Fruit fly (Drosophila melanogaster) whole organism, embryonic: ENCODE data around the gene esg.

Source experiments
- Atf-2 ChIP-seq: fragments of 200-800 bp; sonication (Bioruptor generic); optimal IDR thresholded peaks from 2 replicates; lab custom pipeline; 2016; ENCODE audit warnings: missing biosample characterization, missing genetic modification characterization
- CG10267 ChIP-seq: fragments of 200-800 bp; sonication (Bioruptor generic); optimal IDR thresholded peaks from 2 replicates; lab custom pipeline; 2018; ENCODE audit warnings: missing biosample characterization, mild to moderate bottlenecking, missing genetic modification characterization, moderate library complexity
- CG10979 ChIP-seq: fragments of 200-800 bp; sonication (Bioruptor generic); optimal IDR thresholded peaks from 2 replicates; lab custom pipeline; 2018; ENCODE audit warnings: missing biosample characterization, mild to moderate bottlenecking, missing genetic modification characterization, moderate library complexity
- CG11504 ChIP-seq: fragments of 200-800 bp; sonication (Bioruptor generic); optimal IDR thresholded peaks from 3 replicates; lab custom pipeline; 2019; ENCODE audit warnings: missing biosample characterization, mild to moderate bottlenecking, missing genetic modification characterization, moderate library complexity
- CG11723 ChIP-seq: fragments of 200-800 bp; sonication (Bioruptor generic); optimal IDR thresholded peaks from 2 replicates; lab custom pipeline; 2017; ENCODE audit warnings: missing biosample characterization, mild to moderate bottlenecking, missing genetic modification characterization
- CG13424 ChIP-seq: fragments of 200-800 bp; sonication (Bioruptor generic); optimal IDR thresholded peaks from 2 replicates; lab custom pipeline; 2019; ENCODE audit warnings: missing biosample characterization, mild to moderate bottlenecking, missing genetic modification characterization, moderate library complexity
- CG14710 ChIP-seq: fragments of 200-800 bp; sonication (Bioruptor generic); optimal IDR thresholded peaks from 3 replicates; lab custom pipeline; 2019; ENCODE audit warnings: missing biosample characterization, mild to moderate bottlenecking, missing genetic modification characterization, moderate library complexity
- CG15011 ChIP-seq: fragments of 200-800 bp; sonication (Bioruptor generic); optimal IDR thresholded peaks from 3 replicates; lab custom pipeline; 2018; ENCODE audit warnings: missing biosample characterization, mild to moderate bottlenecking, missing genetic modification characterization
- CG15269 ChIP-seq: fragments of 200-800 bp; sonication (Bioruptor generic); optimal IDR thresholded peaks from 2 replicates; lab custom pipeline; 2018; ENCODE audit warnings: missing biosample characterization, mild to moderate bottlenecking, missing genetic modification characterization, moderate library complexity
- CG15479 ChIP-seq: fragments of 200-800 bp; sonication (Bioruptor generic); optimal IDR thresholded peaks from 3 replicates; lab custom pipeline; 2019; ENCODE audit warnings: missing biosample characterization, mild to moderate bottlenecking, missing genetic modification characterization, moderate library complexity
- CG15696 ChIP-seq: fragments of 200-800 bp; sonication (Bioruptor generic); optimal IDR thresholded peaks from 2 replicates; lab custom pipeline; 2019; ENCODE audit warnings: missing biosample characterization, mild to moderate bottlenecking, missing genetic modification characterization, moderate library complexity
- CG17568 ChIP-seq: fragments of 200-800 bp; sonication (Bioruptor generic); optimal IDR thresholded peaks from 2 replicates; lab custom pipeline; 2018; ENCODE audit warnings: missing biosample characterization, mild to moderate bottlenecking, missing genetic modification characterization, moderate library complexity
- CG18262 ChIP-seq: fragments of 200-800 bp; optimal IDR thresholded peaks from 3 replicates; lab custom pipeline; 2019; ENCODE audit warnings: missing biosample characterization, mild to moderate bottlenecking, missing genetic modification characterization, moderate library complexity
- CG2116 ChIP-seq: fragments of 200-800 bp; sonication (Bioruptor generic); optimal IDR thresholded peaks from 3 replicates; lab custom pipeline; 2018; ENCODE audit warnings: missing biosample characterization, mild to moderate bottlenecking, missing genetic modification characterization
- CG2712 ChIP-seq: fragments of 200-800 bp; optimal IDR thresholded peaks from 3 replicates; lab custom pipeline; 2019; ENCODE audit warnings: missing biosample characterization, mild to moderate bottlenecking, missing genetic modification characterization, moderate library complexity
- CG31388 ChIP-seq: fragments of 200-800 bp; sonication (Bioruptor generic); optimal IDR thresholded peaks from 2 replicates; lab custom pipeline; 2016; ENCODE audit warnings: missing biosample characterization, missing genetic modification characterization
- CG31441 ChIP-seq: fragments of 200-800 bp; sonication (Bioruptor generic); IDR thresholded peaks from 2 replicates; pipeline ENCODE4 v1.3.6; 2022; ENCODE audit warnings: missing biosample characterization, missing genetic modification characterization
- CG8359 ChIP-seq: fragments of 200-800 bp; sonication (Bioruptor generic); optimal IDR thresholded peaks from 2 replicates; lab custom pipeline; 2017; ENCODE audit warnings: missing biosample characterization, mild to moderate bottlenecking, missing genetic modification characterization, borderline replicate concordance
- CG8765 ChIP-seq: fragments of 200-800 bp; sonication (Bioruptor generic); IDR thresholded peaks from 2 replicates; pipeline ENCODE4 v1.3.6; 2022; ENCODE audit warnings: missing biosample characterization, missing genetic modification characterization
- CG9215 ChIP-seq: fragments of 200-800 bp; sonication (Bioruptor generic); IDR thresholded peaks from 2 replicates; pipeline ENCODE4 v1.3.6; 2022; ENCODE audit warnings: missing biosample characterization, missing genetic modification characterization
- D ChIP-seq, 2 experiments: fragments of 200-800 bp in 1 of 2; fragments of >200 bp in 1 of 2; sonication (Bioruptor generic) in 1 of 2; optimal IDR thresholded peaks; 2 replicates in 1 of 2; 3 replicates in 1 of 2; lab custom pipeline; 2017; ENCODE audit warnings: mild to moderate bottlenecking in 1 of 2, missing biosample characterization in 1 of 2, missing genetic modification characterization in 1 of 2, missing genetic modification reagents in 1 of 2
- HLH54F ChIP-seq: fragments of 200-800 bp; sonication (Bioruptor generic); optimal IDR thresholded peaks from 3 replicates; lab custom pipeline; 2016; ENCODE audit warnings: missing biosample characterization, missing genetic modification characterization
- NfI ChIP-seq: fragments of 200-800 bp; sonication (Bioruptor generic); optimal IDR thresholded peaks from 3 replicates; lab custom pipeline; 2018; ENCODE audit warnings: missing biosample characterization, mild to moderate bottlenecking, missing genetic modification characterization, moderate library complexity
- Xrp1 ChIP-seq: fragments of 200-800 bp; sonication (Bioruptor generic); IDR thresholded peaks from 2 replicates; pipeline ENCODE4 v1.3.6; 2022; ENCODE audit warnings: missing biosample characterization, missing genetic modification characterization
- bbx ChIP-seq: fragments of 200-800 bp; sonication (Bioruptor generic); IDR thresholded peaks from 2 replicates; pipeline ENCODE4 v1.3.6; 2022; ENCODE audit warnings: missing biosample characterization, missing genetic modification characterization; ENCODE audit not compliant: partially characterized antibody
- bsh ChIP-seq, 2 experiments: fragments of 200-800 bp; sonication (Bioruptor generic); optimal IDR thresholded peaks; 2 replicates each; lab custom pipeline; 2017 to 2018; ENCODE audit warnings: mild to moderate bottlenecking in 2 of 2, missing biosample characterization in 2 of 2, missing genetic modification characterization in 2 of 2, moderate library complexity in 1 of 2
- cg ChIP-seq: fragments of 200-800 bp; sonication (Bioruptor generic); optimal IDR thresholded peaks from 3 replicates; lab custom pipeline; 2019; ENCODE audit warnings: missing biosample characterization, mild to moderate bottlenecking, missing genetic modification characterization, moderate library complexity
- dmrt11E ChIP-seq: fragments of 200-800 bp; sonication (Bioruptor generic); optimal IDR thresholded peaks from 3 replicates; lab custom pipeline; 2018; ENCODE audit warnings: missing biosample characterization, mild to moderate bottlenecking, missing genetic modification characterization, moderate library complexity
- eve ChIP-seq, 2 experiments: fragments of >200 bp; optimal IDR thresholded peaks; 2 replicates each; lab custom pipeline; 2017; ENCODE audit warnings: missing biosample characterization in 2 of 2, missing genetic modification characterization in 2 of 2
- exex ChIP-seq: fragments of 200-800 bp; sonication (Bioruptor generic); optimal IDR thresholded peaks from 4 replicates; lab custom pipeline; 2018; ENCODE audit warnings: missing biosample characterization, mild to moderate bottlenecking, missing genetic modification characterization, moderate library complexity
- ftz-f1 ChIP-seq: fragments of 200-800 bp; sonication (Bioruptor generic); optimal IDR thresholded peaks from 2 replicates; lab custom pipeline; 2016; ENCODE audit warnings: missing biosample characterization, missing genetic modification characterization
- gem ChIP-seq: fragments of 200-800 bp; sonication (Bioruptor generic); optimal IDR thresholded peaks from 2 replicates; lab custom pipeline; 2019; ENCODE audit warnings: missing biosample characterization, mild to moderate bottlenecking, missing genetic modification characterization, moderate library complexity
- kni ChIP-seq: fragments of 200-800 bp; sonication (Bioruptor generic); optimal IDR thresholded peaks from 3 replicates; lab custom pipeline; 2017; ENCODE audit warnings: mild to moderate bottlenecking, missing biosample characterization, missing genetic modification reagents, missing genetic modification characterization
- lola ChIP-seq, 3 experiments: fragments of >200 bp in 2 of 3; fragments of 200-800 bp in 1 of 3; sonication (Bioruptor generic) in 1 of 3; optimal IDR thresholded peaks; 2 replicates each; lab custom pipeline; 2017 to 2019; ENCODE audit warnings: missing biosample characterization in 3 of 3, missing genetic modification characterization in 3 of 3, mild to moderate bottlenecking in 1 of 3, moderate library complexity in 1 of 3
- nerfin-1 ChIP-seq: fragments of 200-800 bp; sonication (Bioruptor generic); optimal IDR thresholded peaks from 3 replicates; lab custom pipeline; 2019; ENCODE audit warnings: missing biosample characterization, mild to moderate bottlenecking, missing genetic modification characterization, moderate library complexity
- prd ChIP-seq, 3 experiments: fragments of >200 bp in 2 of 3; fragments of 200-800 bp in 1 of 3; sonication (Bioruptor generic) in 1 of 3; optimal IDR thresholded peaks in 2 of 3; IDR thresholded peaks in 1 of 3; 2 replicates in 2 of 3; 3 replicates in 1 of 3; pipeline versions ENCODE4 v1.3.6 to Lab custom; 2017 to 2022; ENCODE audit warnings: missing biosample characterization in 1 of 3, missing genetic modification characterization in 1 of 3
- row ChIP-seq: fragments of 200-800 bp; sonication (Bioruptor generic); IDR thresholded peaks from 3 replicates; pipeline ENCODE4 v1.3.6; 2022; ENCODE audit warnings: missing biosample characterization, missing genetic modification characterization
- sens ChIP-seq: fragments of 200-800 bp; sonication (Bioruptor generic); peaks from one replicate; lab custom pipeline; 2016; ENCODE audit warnings: missing biosample characterization, missing genetic modification characterization
- sna ChIP-seq: fragments of 200-800 bp; sonication (Bioruptor generic); IDR thresholded peaks from 2 replicates; pipeline ENCODE4 v1.3.6; 2022; ENCODE audit warnings: missing biosample characterization, missing genetic modification characterization; ENCODE audit not compliant: partially characterized antibody
- ttk ChIP-seq: fragments of 200-800 bp; sonication (Bioruptor generic); IDR thresholded peaks from 2 replicates; pipeline ENCODE4 v2.1.2; 2022; ENCODE audit warnings: missing biosample characterization, missing genetic modification characterization
- zen ChIP-seq: fragments of 200-800 bp; sonication (Bioruptor generic); optimal IDR thresholded peaks from 3 replicates; lab custom pipeline; 2018; ENCODE audit warnings: missing biosample characterization, mild to moderate bottlenecking, missing genetic modification characterization, moderate library complexity
- zf30C ChIP-seq: fragments of 200-800 bp; sonication (Bioruptor generic); optimal IDR thresholded peaks from 3 replicates; lab custom pipeline; 2018; ENCODE audit warnings: missing biosample characterization, mild to moderate bottlenecking, missing genetic modification characterization

Gene esg

DNA sequence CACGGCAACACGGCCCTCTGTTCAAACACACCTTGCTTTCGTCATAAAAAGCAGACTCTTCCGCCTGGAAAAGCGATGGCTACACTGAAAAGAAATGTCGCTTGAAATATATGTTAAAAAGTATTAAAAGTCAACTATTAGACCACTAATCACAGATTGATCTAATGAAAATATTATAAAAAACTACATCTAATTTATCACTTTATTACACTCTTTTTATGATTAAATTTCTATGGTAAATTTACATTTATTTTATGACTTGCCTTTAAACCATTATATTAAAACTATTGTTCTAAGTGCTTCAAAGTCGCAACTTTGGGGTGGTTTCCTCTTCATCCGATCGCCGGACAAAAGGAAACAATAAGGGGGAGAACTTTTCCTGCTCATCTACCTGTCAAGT lies 17.3 kb upstream of the esg start:
- TF ChIP-seq lola (GFP tag; optimal IDR thresholded peaks at IDR 0.05; lab: Kevin White, UChicago) (peak in 1 of 3 experiments; percentile 25), CG14710 (tag; lab: Kevin White, UChicago) (peak; percentile 10), CG11504 (tag; lab: Kevin White, UChicago) (peak; percentile 5), CG8765 (GFP tag; lab: Robert Waterston, UW) (no peak), CG15269 (tag; lab: Kevin White, UChicago) (no peak), prd (optimal IDR thresholded peaks at IDR 0.05; lab: Kevin White, UChicago) (no peak), prd (GFP tag; IDR thresholded peaks at IDR 0.05; lab: Robert Waterston, UW) (0 out of 3 replicates have a peak, but pooled peaks have one; percentile 1), CG10267 (tag; lab: Kevin White, UChicago) (peak; percentile 32), CG2712 (tag; lab: Kevin White, UChicago) (peak; percentile 30), Xrp1 (GFP tag; lab: Robert Waterston, UW) (peak; percentile 8; the same call in 1 of the 2 replicates), CG18262 (tag; lab: Kevin White, UChicago) (peak; percentile 39), bsh (GFP tag; optimal IDR thresholded peaks at IDR 0.05; lab: Kevin White, UChicago) (peak in 1 of 2 experiments; percentile 1), CG11723 (no peak), row (0 out of 3 replicates have a peak, but pooled peaks have one; percentile 7), gem (tag; lab: Kevin White, UChicago) (peak; percentile 30), CG17568 (GFP tag; lab: Kevin White, UChicago) (no peak), CG10979 (tag; lab: Kevin White, UChicago) (peak; percentile 20), dmrt11E (tag; lab: Kevin White, UChicago) (peak; percentile 64)

DNA sequence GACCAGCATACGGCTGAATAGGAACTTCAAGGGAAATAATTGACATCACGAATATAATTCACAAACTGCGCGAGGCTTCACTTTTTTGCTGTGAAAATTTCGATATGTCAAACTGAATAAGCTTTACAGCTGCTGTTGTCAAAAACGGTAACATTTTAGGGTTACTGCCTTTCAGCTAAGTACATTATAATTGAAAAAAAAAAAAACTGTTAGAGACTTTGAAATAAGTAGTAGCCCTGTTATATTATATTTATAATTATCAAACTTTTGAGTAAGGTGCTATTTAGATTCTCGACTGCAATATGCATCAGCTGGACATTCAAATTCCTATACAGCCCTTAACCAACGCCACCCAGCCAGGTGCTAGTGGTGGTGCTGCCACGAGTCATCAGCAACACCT lies 14.9 kb upstream of the esg start, which contains the start of gene nht:
Gene nht, minus strand, starts transcription at position 101 of the 400 bp plus-strand sequence.
- TF ChIP-seq CG2116 (GFP tag; lab: Kevin White, UChicago): no peak
- TF ChIP-seq nerfin-1 (tag; lab: Kevin White, UChicago): peak; percentile 32

DNA sequence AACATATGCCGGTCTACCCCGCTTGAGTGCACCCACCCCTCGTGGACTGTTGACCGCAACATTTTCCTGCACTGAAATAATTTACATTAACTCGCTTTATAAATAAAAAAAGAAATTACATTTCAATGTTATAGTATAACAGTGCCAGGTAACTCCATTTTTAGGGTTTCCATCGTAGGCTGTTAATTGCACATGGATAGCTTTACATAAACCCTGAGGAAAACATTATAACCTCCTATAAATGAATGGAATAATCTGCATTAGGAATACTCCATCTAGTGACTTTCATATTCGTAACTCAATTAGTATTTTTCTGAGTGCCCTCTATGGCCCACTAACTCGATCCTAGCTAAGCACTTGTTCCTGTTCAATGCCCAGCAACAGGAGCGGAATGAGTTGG lies 14.5 kb upstream of the esg start:
- no peak for TF ChIP-seq CG8359 (GFP tag; lab: Kevin White, UChicago)
- TF ChIP-seq CG9215 (GFP tag; lab: Robert Waterston, UW): no peak
- TF ChIP-seq sna (GFP tag; lab: Robert Waterston, UW): no peak
- TF ChIP-seq HLH54F (GFP tag; lab: Kevin White, UChicago): no peak
- TF ChIP-seq CG14710 (tag; lab: Kevin White, UChicago): peak; percentile 3
- TF ChIP-seq CG18262 (tag; lab: Kevin White, UChicago): peak; percentile 26
- TF ChIP-seq lola (GFP tag; optimal IDR thresholded peaks at IDR 0.05; lab: Kevin White, UChicago): peak in 1 of 3 experiments; percentile 43
- peak; percentile 7 for TF ChIP-seq CG2712 (tag; lab: Kevin White, UChicago)
- TF ChIP-seq ttk (GFP tag; lab: Robert Waterston, UW): no peak
- TF ChIP-seq sens: peak; percentile 89
- TF ChIP-seq CG13424: no peak
- peak; percentile 21 for TF ChIP-seq CG15696 (tag; lab: Kevin White, UChicago)
- TF ChIP-seq bbx: no peak
- peak; percentile 17 for TF ChIP-seq zf30C (GFP tag; lab: Kevin White, UChicago)
- TF ChIP-seq CG31441 (GFP tag; lab: Robert Waterston, UW): 0 out of 2 replicates have a peak, but pooled peaks have one; percentile 8
- peak; percentile 51 for TF ChIP-seq dmrt11E (tag; lab: Kevin White, UChicago)
- peak; percentile 24 for TF ChIP-seq CG10979 (tag; lab: Kevin White, UChicago)
- TF ChIP-seq ftz-f1 (GFP tag; lab: Kevin White, UChicago): no peak
- TF ChIP-seq gem (tag; lab: Kevin White, UChicago): peak; percentile 5
- TF ChIP-seq, all 482 proteins: peak for 11

DNA sequence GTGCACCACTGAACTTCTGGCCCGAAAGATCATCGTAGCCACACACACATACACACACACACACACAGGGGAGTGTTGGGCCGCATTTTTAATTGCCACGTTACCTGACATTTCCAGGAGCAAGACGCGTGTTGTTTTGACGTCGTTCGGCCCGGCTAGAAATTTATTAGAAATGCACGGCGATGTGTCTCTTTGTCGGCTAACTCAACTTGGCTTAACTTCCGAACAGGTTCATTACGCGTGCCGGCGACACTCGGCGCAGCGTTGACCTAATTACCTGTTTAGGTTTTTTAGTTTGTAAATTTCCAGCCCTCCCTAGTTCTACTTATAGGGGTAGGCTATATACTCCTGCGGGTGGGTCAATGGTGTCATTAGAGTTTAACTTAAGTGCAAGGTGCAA lies 13.8 kb upstream of the esg start:
- peak; percentile 94 for TF ChIP-seq zen (tag; lab: Kevin White, UChicago)
- TF ChIP-seq cg (GFP tag; lab: Kevin White, UChicago): peak; percentile 9
- TF ChIP-seq kni: peak; percentile 62
- TF ChIP-seq CG15011 (GFP tag; lab: Kevin White, UChicago): no peak
- TF ChIP-seq NfI (GFP tag; lab: Kevin White, UChicago): no peak
- no peak for TF ChIP-seq Atf-2 (GFP tag; lab: Kevin White, UChicago)
- TF ChIP-seq exex (tag; lab: Kevin White, UChicago): no peak
- TF ChIP-seq D (optimal IDR thresholded peaks at IDR 0.05; lab: Kevin White, UChicago): peak; percentile 7
- TF ChIP-seq D (GFP tag; optimal IDR thresholded peaks at IDR 0.05; lab: Kevin White, UChicago): no peak
- TF ChIP-seq CG15479: peak; percentile 25
- TF ChIP-seq CG31388: no peak
- TF ChIP-seq eve (GFP tag; optimal IDR thresholded peaks at IDR 0.05; lab: Kevin White, UChicago): no peak
